Comparison of ENCODE assay signal across 1 fruit fly cellular context in genomic region chr2L:2957547-2958174, dm6.
TF ChIP-seq lines count a peak whose summit lies in the region.

No protein-coding gene starts in this region.

TF ChIP-seq in whole organism, embryonic, 481 proteins besides CTCF, POLR2A, EP300 and RAD21 (continued from another document and continues in another):
- TF ChIP-seq CG4424 (GFP tag; optimal IDR thresholded peaks at IDR 0.05; lab: Kevin White, UChicago) (peak; percentile 64), CG32767 (GFP tag; IDR thresholded peaks at IDR 0.05; lab: Robert Waterston, UW) (no peak), Lhr (GFP tag; optimal IDR thresholded peaks at IDR 0.05; lab: Kevin White, UChicago) (peak; percentile 16), ci (GFP tag; IDR thresholded peaks at IDR 0.05; lab: Robert Waterston, UW) (peak; percentile 46; the same call in 1 of the 3 replicates), sim (GFP tag; IDR thresholded peaks at IDR 0.05; lab: Robert Waterston, UW) (no peak), Dll (GFP tag; IDR thresholded peaks at IDR 0.05; lab: Robert Waterston, UW; ENCODE audit: partially characterized antibody) (no peak), bbx (GFP tag; IDR thresholded peaks at IDR 0.05; lab: Robert Waterston, UW; ENCODE audit: partially characterized antibody) (no peak), lbe (GFP tag; optimal IDR thresholded peaks at IDR 0.05; lab: Kevin White, UChicago) (peak; percentile 62), CG2875 (GFP tag; optimal IDR thresholded peaks at IDR 0.05; lab: Kevin White, UChicago) (peak; percentile 45), Sry-δ (GFP tag; optimal IDR thresholded peaks at IDR 0.05; lab: Kevin White, UChicago) (no peak), Pdp1 (GFP tag; optimal IDR thresholded peaks at IDR 0.05; lab: Kevin White, UChicago) (peak; percentile 39 to 41), Meics (GFP tag; optimal IDR thresholded peaks at IDR 0.05; lab: Kevin White, UChicago) (no peak), CG3995 (GFP tag; optimal IDR thresholded peaks at IDR 0.05; lab: Kevin White, UChicago) (no peak), Xrp1 (GFP tag; IDR thresholded peaks at IDR 0.05; lab: Robert Waterston, UW) (peak; percentile 59; the same call in 1 of the 2 replicates), CG18011 (GFP tag; optimal IDR thresholded peaks at IDR 0.05; lab: Kevin White, UChicago) (no peak), NC2β (GFP tag; optimal IDR thresholded peaks at IDR 0.05; lab: Kevin White, UChicago) (no peak), CrebB (tag; optimal IDR thresholded peaks at IDR 0.05; lab: Kevin White, UChicago) (no peak), shn (GFP tag; optimal IDR thresholded peaks at IDR 0.05; lab: Kevin White, UChicago) (no peak), tgo (GFP tag; IDR thresholded peaks at IDR 0.05; lab: Robert Waterston, UW) (0 out of 3 replicates have a peak, but pooled peaks have one; percentile 36), Trl (optimal IDR thresholded peaks at IDR 0.05; lab: Kevin White, UChicago) (peak; percentile 10 to 59), Trl (GFP tag; optimal IDR thresholded peaks at IDR 0.05; lab: Kevin White, UChicago) (no peak), croc (GFP tag; conservative IDR thresholded peaks at IDR 0.05; lab: Robert Waterston, UW) (peak; percentile 68), CG17359 (tag; optimal IDR thresholded peaks at IDR 0.05; lab: Kevin White, UChicago) (no peak), Kr (GFP tag; optimal IDR thresholded peaks at IDR 0.05; lab: Kevin White, UChicago) (no peak), slou (GFP tag; optimal IDR thresholded peaks at IDR 0.05; lab: Kevin White, UChicago) (no peak), ken (GFP tag; IDR thresholded peaks at IDR 0.05; lab: Robert Waterston, UW) (0 out of 3 replicates have a peak, but pooled peaks have one; percentile 31), Ets65A (GFP tag; lab: Kevin White, UChicago) (no peak), CG14710 (tag; optimal IDR thresholded peaks at IDR 0.05; lab: Kevin White, UChicago) (peak; percentile 53), odd (GFP tag; optimal IDR thresholded peaks at IDR 0.05; lab: Kevin White, UChicago) (no peak), CG8944 (GFP tag; optimal IDR thresholded peaks at IDR 0.05; lab: Kevin White, UChicago) (peak; percentile 30), CG3847 (GFP tag; IDR thresholded peaks at IDR 0.05; lab: Robert Waterston, UW) (no peak), slp2 (GFP tag; optimal IDR thresholded peaks at IDR 0.05; lab: Kevin White, UChicago) (no peak), gsb-n (tag; optimal IDR thresholded peaks at IDR 0.05; lab: Kevin White, UChicago) (no peak), CG6689 (GFP tag; IDR thresholded peaks at IDR 0.05; lab: Robert Waterston, UW) (peak; percentile 71), CG1529 (GFP tag; optimal IDR thresholded peaks at IDR 0.05; lab: Kevin White, UChicago) (peak; percentile 14), Dfd (GFP tag; optimal IDR thresholded peaks at IDR 0.05; lab: Kevin White, UChicago) (no peak), Deaf1 (tag; optimal IDR thresholded peaks at IDR 0.05; lab: Kevin White, UChicago) (no peak), cwo (GFP tag; optimal IDR thresholded peaks at IDR 0.05; lab: Kevin White, UChicago) (no peak), CG3163 (GFP tag; optimal IDR thresholded peaks at IDR 0.05; lab: Kevin White, UChicago) (no peak), row (GFP tag; IDR thresholded peaks at IDR 0.05; lab: Robert Waterston, UW) (peak; percentile 57), Opbp (GFP tag; IDR thresholded peaks at IDR 0.05; lab: Robert Waterston, UW; ENCODE audit: partially characterized antibody) (peak; percentile 15; the same call in 1 of the 3 replicates), gt (GFP tag; IDR thresholded peaks at IDR 0.05; lab: Robert Waterston, UW) (0 out of 2 replicates have a peak, but pooled peaks have one; percentile 52), dmrt11E (tag; optimal IDR thresholded peaks at IDR 0.05; lab: Kevin White, UChicago) (peak; percentile 38), HLHmδ (GFP tag; optimal IDR thresholded peaks at IDR 0.05; lab: Kevin White, UChicago) (no peak), tup (GFP tag; optimal IDR thresholded peaks at IDR 0.05; lab: Kevin White, UChicago) (no peak), CG9797 (GFP tag; optimal IDR thresholded peaks at IDR 0.05; lab: Kevin White, UChicago) (no peak), D19B (GFP tag; optimal IDR thresholded peaks at IDR 0.05; lab: Kevin White, UChicago) (no peak), psq (GFP tag; optimal IDR thresholded peaks at IDR 0.05; lab: Kevin White, UChicago) (no peak), CG11560 (tag; IDR thresholded peaks at IDR 0.05; lab: Robert Waterston, UW) (no peak), Doc3 (GFP tag; IDR thresholded peaks at IDR 0.05; lab: Robert Waterston, UW; ENCODE audit: partially characterized antibody) (no peak), CG31224 (GFP tag; IDR thresholded peaks at IDR 0.05; lab: Robert Waterston, UW) (no peak), PHDP (tag; optimal IDR thresholded peaks at IDR 0.05; lab: Kevin White, UChicago) (no peak), Ets97D (GFP tag; optimal IDR thresholded peaks at IDR 0.05; lab: Kevin White, UChicago) (no peak), sens-2 (GFP tag; IDR thresholded peaks at IDR 0.05; lab: Robert Waterston, UW) (no peak), fu2 (GFP tag; optimal IDR thresholded peaks at IDR 0.05; lab: Kevin White, UChicago) (no peak), CG6175 (GFP tag; IDR thresholded peaks at IDR 0.05; lab: Robert Waterston, UW) (no peak), CG2712 (tag; optimal IDR thresholded peaks at IDR 0.05; lab: Kevin White, UChicago) (peak; percentile 70), Dad (GFP tag; optimal IDR thresholded peaks at IDR 0.05; lab: Kevin White, UChicago) (no peak), trh (GFP tag; optimal IDR thresholded peaks at IDR 0.05; lab: Kevin White, UChicago) (no peak), CG15479 (GFP tag; optimal IDR thresholded peaks at IDR 0.05; lab: Kevin White, UChicago) (no peak), hbn (GFP tag; IDR thresholded peaks at IDR 0.05; lab: Robert Waterston, UW; ENCODE audit: partially characterized antibody) (no peak), abd-A (tag; optimal IDR thresholded peaks at IDR 0.05; lab: Kevin White, UChicago) (no peak), CG1603 (tag; optimal IDR thresholded peaks at IDR 0.05; lab: Kevin White, UChicago) (no peak), bowl (GFP tag; IDR thresholded peaks at IDR 0.05; lab: Robert Waterston, UW) (no peak), gfzf (GFP tag; optimal IDR thresholded peaks at IDR 0.05; lab: Kevin White, UChicago) (no peak), CG6683 (GFP tag; optimal IDR thresholded peaks at IDR 0.05; lab: Kevin White, UChicago) (no peak), CG17912 (GFP tag; optimal IDR thresholded peaks at IDR 0.05; lab: Kevin White, UChicago) (no peak), CG33213 (GFP tag; optimal IDR thresholded peaks at IDR 0.05; lab: Kevin White, UChicago) (no peak), chn (GFP tag; optimal IDR thresholded peaks at IDR 0.05; lab: Kevin White, UChicago) (peak; percentile 37), dati (GFP tag; IDR thresholded peaks at IDR 0.05; lab: Robert Waterston, UW) (no peak), ro (GFP tag; IDR thresholded peaks at IDR 0.05; lab: Robert Waterston, UW) (no peak), lmd (GFP tag; IDR thresholded peaks at IDR 0.05; lab: Robert Waterston, UW) (peak; percentile 56), mld (GFP tag; IDR thresholded peaks at IDR 0.05; lab: Robert Waterston, UW; ENCODE audit: partially characterized antibody) (no peak), CG17361 (GFP tag; IDR thresholded peaks at IDR 0.05; lab: Robert Waterston, UW) (peak; percentile 79), gem (tag; optimal IDR thresholded peaks at IDR 0.05; lab: Kevin White, UChicago) (peak; percentile 69), gce (GFP tag; IDR thresholded peaks at IDR 0.05; lab: Robert Waterston, UW) (no peak), HHEX (GFP tag; optimal IDR thresholded peaks at IDR 0.05; lab: Kevin White, UChicago) (no peak), pb (GFP tag; optimal IDR thresholded peaks at IDR 0.05; lab: Kevin White, UChicago) (no peak), nom (GFP tag; optimal IDR thresholded peaks at IDR 0.05; lab: Kevin White, UChicago) (peak; percentile 63), inv (GFP tag; IDR thresholded peaks at IDR 0.05; lab: Robert Waterston, UW; ENCODE audit: partially characterized antibody) (no peak), CG11695 (GFP tag; IDR thresholded peaks at IDR 0.05; lab: Robert Waterston, UW) (no peak), CHES-1-like (GFP tag; optimal IDR thresholded peaks at IDR 0.05; lab: Kevin White, UChicago) (no peak), CG1024 (GFP tag; IDR thresholded peaks at IDR 0.05; lab: Robert Waterston, UW) (no peak), h (optimal IDR thresholded peaks at IDR 0.05; lab: Kevin White, UChicago) (no peak), CG31441 (GFP tag; IDR thresholded peaks at IDR 0.05; lab: Robert Waterston, UW) (peak; percentile 71), Stat92E (GFP tag; optimal IDR thresholded peaks at IDR 0.05; lab: Kevin White, UChicago) (no peak), CG12299 (tag; optimal IDR thresholded peaks at IDR 0.05; lab: Kevin White, UChicago) (no peak), zfh2 (GFP tag; optimal IDR thresholded peaks at IDR 0.05; lab: Kevin White, UChicago) (no peak), CG4404 (GFP tag; IDR thresholded peaks at IDR 0.05; lab: Robert Waterston, UW) (no peak), tx (GFP tag; optimal IDR thresholded peaks at IDR 0.05; lab: Kevin White, UChicago) (no peak), CG9215 (GFP tag; IDR thresholded peaks at IDR 0.05; lab: Robert Waterston, UW) (peak; percentile 46), CG16815 (GFP tag; optimal IDR thresholded peaks at IDR 0.05; lab: Kevin White, UChicago) (no peak), CG30020 (tag; optimal IDR thresholded peaks at IDR 0.05; lab: Kevin White, UChicago) (no peak), Oaz (GFP tag; IDR thresholded peaks at IDR 0.05; lab: Robert Waterston, UW) (no peak), chm (GFP tag; IDR thresholded peaks at IDR 0.05; lab: Robert Waterston, UW) (no peak), CG33557 (GFP tag; optimal IDR thresholded peaks at IDR 0.05; lab: Kevin White, UChicago) (peak; percentile 20), CG11696 (GFP tag; IDR thresholded peaks at IDR 0.05; lab: Robert Waterston, UW) (no peak), jigr1 (GFP tag; IDR thresholded peaks at IDR 0.05; lab: Robert Waterston, UW) (peak; percentile 59; the same call in 1 of the 3 replicates), ato (GFP tag; IDR thresholded peaks at IDR 0.05; lab: Robert Waterston, UW; ENCODE audit: partially characterized antibody) (no peak), dmrt99B (tag; optimal IDR thresholded peaks at IDR 0.05; lab: Kevin White, UChicago) (peak; percentile 78), Sin3A (optimal IDR thresholded peaks at IDR 0.05; lab: Kevin White, UChicago) (no peak), pum (GFP tag; optimal IDR thresholded peaks at IDR 0.05; lab: Kevin White, UChicago) (peak; percentile 48), repo (GFP tag; optimal IDR thresholded peaks at IDR 0.05; lab: Kevin White, UChicago) (no peak), knrl (GFP tag; IDR thresholded peaks at IDR 0.05; lab: Robert Waterston, UW; ENCODE audit: partially characterized antibody) (peak; percentile 45; the same call in 2 of the 3 replicates), cg (GFP tag; optimal IDR thresholded peaks at IDR 0.05; lab: Kevin White, UChicago) (no peak), CG7839 (tag; optimal IDR thresholded peaks at IDR 0.05; lab: Kevin White, UChicago) (peak; percentile 72), esg (GFP tag; conservative IDR thresholded peaks at IDR 0.05; lab: Robert Waterston, UW) (peak; percentile 47), CG11247 (GFP tag; IDR thresholded peaks at IDR 0.05; lab: Robert Waterston, UW) (no peak), Drgx (GFP tag; IDR thresholded peaks at IDR 0.05; lab: Robert Waterston, UW) (peak; percentile 80), CG17568 (GFP tag; optimal IDR thresholded peaks at IDR 0.05; lab: Kevin White, UChicago) (no peak), CG8359 (GFP tag; optimal IDR thresholded peaks at IDR 0.05; lab: Kevin White, UChicago; ENCODE audit: borderline replicate concordance) (peak; percentile 11), crp (GFP tag; optimal IDR thresholded peaks at IDR 0.05; lab: Kevin White, UChicago) (peak in 1 of 2 experiments; percentile 4), BtbVII (GFP tag; optimal IDR thresholded peaks at IDR 0.05; lab: Kevin White, UChicago) (no peak), insv (GFP tag; optimal IDR thresholded peaks at IDR 0.05; lab: Kevin White, UChicago) (no peak), CG31388 (GFP tag; optimal IDR thresholded peaks at IDR 0.05; lab: Kevin White, UChicago) (no peak), CG11093 (GFP tag; IDR thresholded peaks at IDR 0.05; lab: Robert Waterston, UW) (0 out of 3 replicates have a peak, but pooled peaks have one; percentile 19), Doc2 (GFP tag; IDR thresholded peaks at IDR 0.05; lab: Robert Waterston, UW) (0 out of 2 replicates have a peak, but pooled peaks have one; percentile 33), hth (optimal IDR thresholded peaks at IDR 0.05; lab: Kevin White, UChicago) (no peak), GATAe (GFP tag; conservative IDR thresholded peaks at IDR 0.05; lab: Robert Waterston, UW) (no peak), pita (GFP tag; optimal IDR thresholded peaks at IDR 0.05; lab: Kevin White, UChicago) (no peak), CG12744 (GFP tag; optimal IDR thresholded peaks at IDR 0.05; lab: Kevin White, UChicago) (no peak), CG2129 (GFP tag; IDR thresholded peaks at IDR 0.05; lab: Robert Waterston, UW; ENCODE audit: partially characterized antibody) (no peak), CG10431 (GFP tag; optimal IDR thresholded peaks at IDR 0.05; lab: Kevin White, UChicago) (peak; percentile 9), TFAM (GFP tag; optimal IDR thresholded peaks at IDR 0.05; lab: Kevin White, UChicago) (no peak), sob (GFP tag; IDR thresholded peaks at IDR 0.05; lab: Robert Waterston, UW) (no peak), Dip2 (GFP tag; IDR thresholded peaks at IDR 0.05; lab: Robert Waterston, UW) (no peak), CG14050 (GFP tag; IDR thresholded peaks at IDR 0.05; lab: Robert Waterston, UW) (no peak; the same call in 2 of the 3 replicates), Optix (GFP tag; IDR thresholded peaks at IDR 0.05; lab: Robert Waterston, UW) (0 out of 3 replicates have a peak, but pooled peaks have one; percentile 38), fru (optimal IDR thresholded peaks at IDR 0.05; lab: Kevin White, UChicago) (no peak), MTF-1 (GFP tag; optimal IDR thresholded peaks at IDR 0.05; lab: Kevin White, UChicago; ENCODE audit: borderline replicate concordance) (no peak), fd64A (GFP tag; optimal IDR thresholded peaks at IDR 0.05; lab: Kevin White, UChicago) (no peak), CG15601 (tag; optimal IDR thresholded peaks at IDR 0.05; lab: Kevin White, UChicago) (no peak), CG6791 (GFP tag; IDR thresholded peaks at IDR 0.05; lab: Robert Waterston, UW; ENCODE audit: partially characterized antibody) (no peak), az2 (GFP tag; optimal IDR thresholded peaks at IDR 0.05; lab: Kevin White, UChicago) (peak; percentile 62)
